Worm (Caenorhabditis elegans): ENCODE data around the gene nhr-251.

nhr-251 gene

ce11 chrV:624922-625321 is 24.6 kb downstream of the nhr-251 start, which contains the start of gene srt-17:
Gene srt-17, minus strand, starts transcription at chrV:625022.
- no peak for TF ChIP-seq egrh-3 (GFP tag; IDR thresholded peaks at IDR 0.05)
- TF ChIP-seq unc-62 (GFP tag; optimal IDR thresholded peaks at IDR 0.05): no peak
- no peak for TF ChIP-seq sea-2 (GFP tag; IDR thresholded peaks at IDR 0.05)
- TF ChIP-seq F37B4.10 (GFP tag; IDR thresholded peaks at IDR 0.05): no peak
- no peak for TF ChIP-seq egl-44 (GFP tag; IDR thresholded peaks at IDR 0.05)
- no peak for TF ChIP-seq chd-7 (tag; optimal IDR thresholded peaks at IDR 0.05)
- no peak for TF ChIP-seq hrde-1 (tag; optimal IDR thresholded peaks at IDR 0.05; ENCODE audit: borderline replicate concordance)
- TF ChIP-seq ztf-26 (tag; optimal IDR thresholded peaks at IDR 0.05): no peak
- no peak for TF ChIP-seq hmg-1.2 (GFP tag; IDR thresholded peaks at IDR 0.05)
- TF ChIP-seq nhr-27 (tag; optimal IDR thresholded peaks at IDR 0.05): no peak
- no peak for TF ChIP-seq attf-6 (GFP tag; IDR thresholded peaks at IDR 0.05)
- TF ChIP-seq madf-8 (GFP tag; conservative IDR thresholded peaks at IDR 0.05): no peak

ce11 chrV:626321-626720 is 26.0 kb downstream of the nhr-251 start, which contains the start of gene F48G7.7:
Gene F48G7.7, minus strand, starts transcription at chrV:626421.
- no peak for TF ChIP-seq mel-28 (tag; optimal IDR thresholded peaks at IDR 0.05; ENCODE audit: borderline replicate concordance)
- no peak for TF ChIP-seq ccch-3 (GFP tag; optimal IDR thresholded peaks at IDR 0.05)
- TF ChIP-seq lsy-27 (tag; optimal IDR thresholded peaks at IDR 0.05; ENCODE audit: borderline replicate concordance, insufficient read depth): no peak
- no peak for TF ChIP-seq hmg-20 (GFP tag; IDR thresholded peaks at IDR 0.05)
- TF ChIP-seq ama-1 (optimal IDR thresholded peaks at IDR 0.05): no peak
- no peak for TF ChIP-seq ama-1 (GFP tag; optimal IDR thresholded peaks at IDR 0.05)
- no peak for TF ChIP-seq T26A5.8 (tag; optimal IDR thresholded peaks at IDR 0.05)
- no peak for TF ChIP-seq bed-2 (GFP tag; IDR thresholded peaks at IDR 0.05)
- TF ChIP-seq snpc-1.1 (tag; optimal IDR thresholded peaks at IDR 0.05; ENCODE audit: insufficient read depth): no peak
- TF ChIP-seq F10E7.11 (tag; optimal IDR thresholded peaks at IDR 0.05): no peak
- TF ChIP-seq hmg-1.2 (GFP tag; IDR thresholded peaks at IDR 0.05): no peak

DNA sequence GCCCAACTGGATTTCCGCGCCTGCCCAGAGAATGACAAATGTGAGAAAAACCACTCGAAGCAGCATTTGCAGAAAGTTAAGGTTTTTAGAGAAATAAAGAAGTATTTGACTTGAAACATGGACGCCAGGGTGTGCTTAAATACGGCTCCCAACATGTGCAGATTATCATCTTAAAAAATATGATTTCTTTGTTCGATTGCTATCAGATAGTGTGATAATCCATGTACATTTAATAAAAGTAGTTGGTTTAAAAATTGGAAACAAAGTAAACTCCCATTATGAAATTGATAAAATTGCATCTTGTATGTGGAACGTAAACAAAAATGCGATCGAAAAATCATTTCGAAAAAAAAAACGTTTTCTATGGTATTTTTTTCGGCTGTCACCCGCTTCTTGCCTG is 27.3 kb downstream of the nhr-251 start, which contains the start of gene F48G7.8:
TSS of gene F48G7.8 (minus strand) at position 101 of the 400 bp plus-strand sequence.
- TF ChIP-seq rec-8 (tag; optimal IDR thresholded peaks at IDR 0.05) (no peak), fkh-3 (tag; optimal IDR thresholded peaks at IDR 0.05) (no peak), B0336.3 (GFP tag; IDR thresholded peaks at IDR 0.05) (no peak), ceh-40 (GFP tag; IDR thresholded peaks at IDR 0.05) (no peak), atf-7 (tag; optimal IDR thresholded peaks at IDR 0.05) (no peak), gei-17 (GFP tag; optimal IDR thresholded peaks at IDR 0.05) (no peak), efl-1 (GFP tag; optimal IDR thresholded peaks at IDR 0.05) (no peak), lin-26 (GFP tag; IDR thresholded peaks at IDR 0.05) (no peak), ztf-25 (GFP tag; IDR thresholded peaks at IDR 0.05) (no peak), madf-8 (GFP tag; conservative IDR thresholded peaks at IDR 0.05) (no peak), athp-1 (tag; optimal IDR thresholded peaks at IDR 0.05) (no peak), F22D6.2 (tag; optimal IDR thresholded peaks at IDR 0.05) (no peak)

- TF ChIP-seq die-1 (tag; optimal IDR thresholded peaks at IDR 0.05) (no peak), hlh-12 (tag; optimal IDR thresholded peaks at IDR 0.05) (no peak), snpc-1.1 (tag; optimal IDR thresholded peaks at IDR 0.05; ENCODE audit: insufficient read depth) (no peak), snpc-3.4 (tag; optimal IDR thresholded peaks at IDR 0.05) (no peak), bed-2 (GFP tag; IDR thresholded peaks at IDR 0.05) (no peak), Y56A3A.18 (GFP tag; IDR thresholded peaks at IDR 0.05) (no peak)
Measured at ce11 chrV:628527-628926, 28.2 kb downstream of the nhr-251 start, which contains the start of gene F48G7.9. Gene F48G7.9, minus strand, starts transcription at chrV:628627.
